Fruit fly (Drosophila melanogaster): ENCODE results near the gene HINT1.

Gene HINT1

DNA sequence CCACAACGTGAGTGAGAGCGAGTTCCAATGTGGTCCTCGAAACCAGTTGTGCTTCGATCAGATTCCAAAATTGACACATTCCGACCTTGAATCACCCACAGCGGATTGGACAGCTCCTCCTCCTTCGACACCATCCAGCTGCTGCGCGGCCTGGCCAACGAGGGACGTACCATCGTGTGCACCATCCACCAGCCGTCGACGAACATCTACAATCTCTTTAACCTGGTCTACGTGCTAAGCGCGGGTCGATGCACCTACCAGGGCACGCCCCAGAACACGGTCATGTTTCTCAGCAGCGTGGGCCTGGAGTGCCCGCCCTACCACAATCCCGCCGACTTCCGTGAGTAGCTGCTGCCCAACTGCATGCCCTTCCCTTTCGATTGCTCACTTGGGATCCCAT is 32.4 kb upstream of the HINT1 start:
- TF ChIP-seq CrebA (GFP tag; optimal IDR thresholded peaks at IDR 0.05; ENCODE audit: borderline replicate concordance), result no peak
- no peak for TF ChIP-seq sv (GFP tag; optimal IDR thresholded peaks at IDR 0.05)
- TF ChIP-seq usp (GFP tag; optimal IDR thresholded peaks at IDR 0.05), result no peak
- no peak for TF ChIP-seq h (GFP tag; optimal IDR thresholded peaks at IDR 0.05)
- TF ChIP-seq sage (GFP tag; optimal IDR thresholded peaks at IDR 0.05), result no peak
- no peak for TF ChIP-seq Dif (GFP tag; optimal IDR thresholded peaks at IDR 0.05; ENCODE audit: partially characterized antibody)
- no peak for TF ChIP-seq dsf (GFP tag; optimal IDR thresholded peaks at IDR 0.05; ENCODE audit: borderline replicate concordance)
- no peak for TF ChIP-seq Abd-B (GFP tag; optimal IDR thresholded peaks at IDR 0.05)
- TF ChIP-seq OdsH (GFP tag; optimal IDR thresholded peaks at IDR 0.05), result no peak
- no peak for TF ChIP-seq tai (GFP tag; optimal IDR thresholded peaks at IDR 0.05)
- no peak for TF ChIP-seq Dfd (GFP tag; optimal IDR thresholded peaks at IDR 0.05)
- no peak for TF ChIP-seq Jra (GFP tag; optimal IDR thresholded peaks at IDR 0.05)
- TF ChIP-seq Sp1 (GFP tag; optimal IDR thresholded peaks at IDR 0.05), result no peak
- no peak for TF ChIP-seq rgr (GFP tag; optimal IDR thresholded peaks at IDR 0.05)
- no peak for TF ChIP-seq N (GFP tag; optimal IDR thresholded peaks at IDR 0.05)
- TF ChIP-seq Rel (GFP tag; optimal IDR thresholded peaks at IDR 0.05), result no peak
- no peak for TF ChIP-seq Rel (tag; optimal IDR thresholded peaks at IDR 0.05)
- no peak for TF ChIP-seq Myc (optimal IDR thresholded peaks at IDR 0.05)
- no peak for TF ChIP-seq CG32264 (GFP tag; optimal IDR thresholded peaks at IDR 0.05)
- TF ChIP-seq jim (GFP tag; optimal IDR thresholded peaks at IDR 0.05), result no peak
- no peak for TF ChIP-seq Mio (GFP tag; optimal IDR thresholded peaks at IDR 0.05)

dm6 chr2L:2739820-2740230 is 30.1 kb upstream of the HINT1 start, which contains the start of gene Hrs:
TSS of gene Hrs (plus strand) at chr2L:2739986.
- TF ChIP-seq Sp1 (GFP tag; optimal IDR thresholded peaks at IDR 0.05), result no peak
- no peak for TF ChIP-seq Rel (GFP tag; optimal IDR thresholded peaks at IDR 0.05)
- TF ChIP-seq Rel (tag; optimal IDR thresholded peaks at IDR 0.05), result peak; percentile 10
- TF ChIP-seq br (GFP tag; optimal IDR thresholded peaks at IDR 0.05), result no peak
- TF ChIP-seq psq (GFP tag; optimal IDR thresholded peaks at IDR 0.05), result peak; percentile 23

- TF ChIP-seq GATAd (GFP tag; optimal IDR thresholded peaks at IDR 0.05), result no peak
- no peak for TF ChIP-seq Abd-B (GFP tag; optimal IDR thresholded peaks at IDR 0.05)
- no peak for TF ChIP-seq Jra (GFP tag; optimal IDR thresholded peaks at IDR 0.05)
- peak; percentile 22 for TF ChIP-seq HLH106 (tag; optimal IDR thresholded peaks at IDR 0.05)
- TF ChIP-seq foxo (GFP tag; optimal IDR thresholded peaks at IDR 0.05), result peak in 1 of 2 experiments; percentile 8
- no peak for TF ChIP-seq usp (GFP tag; optimal IDR thresholded peaks at IDR 0.05)
- no peak for TF ChIP-seq Hr78 (GFP tag; optimal IDR thresholded peaks at IDR 0.05)
- no peak for TF ChIP-seq dmrt93B (GFP tag; optimal IDR thresholded peaks at IDR 0.05)
These were observed 25.1 kb upstream of the HINT1 start, which contains the start of the genes CG9961 and Cwc25 for dm6 chr2L:2744852-2745251. TSS of gene CG9961 (minus strand) at chr2L:2744934. TSS of gene Cwc25 (plus strand) at chr2L:2745098.

DNA sequence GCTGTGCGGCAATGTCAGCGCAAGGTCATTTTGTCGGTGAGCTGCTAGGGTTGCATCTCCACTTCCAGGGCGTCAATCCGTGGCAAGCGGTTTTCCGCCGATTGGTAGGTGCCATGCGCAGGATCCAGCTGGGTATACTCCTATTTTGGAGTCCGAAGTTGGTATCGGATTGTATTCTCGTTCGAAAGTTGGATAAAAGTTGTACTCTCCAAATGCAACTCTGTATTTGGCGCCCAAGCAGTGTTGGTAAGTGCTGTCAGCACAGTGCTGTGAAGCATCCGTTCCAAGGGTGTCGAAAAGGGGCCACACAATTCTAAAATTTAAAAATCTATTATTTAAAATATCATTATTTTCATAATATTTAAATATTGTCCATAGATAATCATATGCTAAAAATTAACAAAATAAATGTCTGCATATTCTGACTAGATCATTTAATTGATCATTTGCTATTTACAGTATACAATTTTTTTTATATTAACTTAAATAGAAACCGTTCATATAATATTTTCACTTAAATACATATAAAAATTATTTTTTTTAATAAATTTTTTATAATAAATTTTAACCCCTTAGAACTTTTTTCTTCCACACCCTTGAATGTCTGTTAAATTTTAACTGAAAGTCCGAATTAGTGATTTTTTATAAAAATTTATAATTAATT is 21.3 kb upstream of the HINT1 start:
- TF ChIP-seq Hr83 (GFP tag; optimal IDR thresholded peaks at IDR 0.05; ENCODE audit: poor library complexity, severe bottlenecking), result peak; percentile 91
- peak; percentile 61 for TF ChIP-seq dsf (GFP tag; optimal IDR thresholded peaks at IDR 0.05; ENCODE audit: borderline replicate concordance)
- no peak for TF ChIP-seq CrebA (GFP tag; optimal IDR thresholded peaks at IDR 0.05; ENCODE audit: borderline replicate concordance)
- no peak for TF ChIP-seq Hnf4 (GFP tag; optimal IDR thresholded peaks at IDR 0.05)
- TF ChIP-seq Vsx2 (GFP tag; optimal IDR thresholded peaks at IDR 0.05; ENCODE audit: partially characterized antibody), result no peak
- peak; percentile 82 for TF ChIP-seq Jra (GFP tag; optimal IDR thresholded peaks at IDR 0.05)
- no peak for TF ChIP-seq pan (optimal IDR thresholded peaks at IDR 0.05)
- peak; percentile 94 for TF ChIP-seq Sp1 (GFP tag; optimal IDR thresholded peaks at IDR 0.05)
- TF ChIP-seq tai (GFP tag; optimal IDR thresholded peaks at IDR 0.05), result no peak
- peak; percentile 78 for TF ChIP-seq sv (GFP tag; optimal IDR thresholded peaks at IDR 0.05)
- peak; percentile 79 for TF ChIP-seq Myc (optimal IDR thresholded peaks at IDR 0.05)
- TF ChIP-seq usp (GFP tag; optimal IDR thresholded peaks at IDR 0.05), result no peak
- TF ChIP-seq N (GFP tag; optimal IDR thresholded peaks at IDR 0.05), result no peak
- TF ChIP-seq Dfd (GFP tag; optimal IDR thresholded peaks at IDR 0.05), result no peak
- TF ChIP-seq h (GFP tag; optimal IDR thresholded peaks at IDR 0.05), result peak; percentile 91
- TF ChIP-seq sage (GFP tag; optimal IDR thresholded peaks at IDR 0.05), result no peak
- TF ChIP-seq GATAd (GFP tag; optimal IDR thresholded peaks at IDR 0.05), result no peak
- no peak for TF ChIP-seq lola (GFP tag; optimal IDR thresholded peaks at IDR 0.05)
- peak in 1 of 2 experiments; percentile 92 for TF ChIP-seq foxo (GFP tag; optimal IDR thresholded peaks at IDR 0.05)
- TF ChIP-seq Dif (GFP tag; optimal IDR thresholded peaks at IDR 0.05; ENCODE audit: partially characterized antibody), result no peak
- TF ChIP-seq woc (GFP tag; optimal IDR thresholded peaks at IDR 0.05), result peak; percentile 92
- peak; percentile 39 for TF ChIP-seq Mio (GFP tag; optimal IDR thresholded peaks at IDR 0.05)
- TF ChIP-seq CG9705 (GFP tag; optimal IDR thresholded peaks at IDR 0.05), result peak; percentile 86
- peak; percentile 93 for TF ChIP-seq HLH106 (tag; optimal IDR thresholded peaks at IDR 0.05)
- no peak for TF ChIP-seq brk (GFP tag; optimal IDR thresholded peaks at IDR 0.05)
- peak; percentile 85 for TF ChIP-seq OdsH (GFP tag; optimal IDR thresholded peaks at IDR 0.05)
- TF ChIP-seq dmrt93B (GFP tag; optimal IDR thresholded peaks at IDR 0.05), result peak; percentile 88
- no peak for TF ChIP-seq Rel (GFP tag; optimal IDR thresholded peaks at IDR 0.05)
- TF ChIP-seq Rel (tag; optimal IDR thresholded peaks at IDR 0.05), result peak; percentile 77
- peak; percentile 85 for TF ChIP-seq br (GFP tag; optimal IDR thresholded peaks at IDR 0.05)
- TF ChIP-seq psq (GFP tag; optimal IDR thresholded peaks at IDR 0.05), result peak; percentile 88
- no peak for TF ChIP-seq Hr78 (GFP tag; optimal IDR thresholded peaks at IDR 0.05)
- TF ChIP-seq fru (GFP tag; optimal IDR thresholded peaks at IDR 0.05), result peak; percentile 86
- TF ChIP-seq jim (GFP tag; optimal IDR thresholded peaks at IDR 0.05), result peak; percentile 46
- no peak for TF ChIP-seq CG32264 (GFP tag; optimal IDR thresholded peaks at IDR 0.05)
- peak; percentile 82 for TF ChIP-seq ey (GFP tag; optimal IDR thresholded peaks at IDR 0.05)
- TF ChIP-seq dl (GFP tag; optimal IDR thresholded peaks at IDR 0.05; ENCODE audit: insufficient read depth in 1 of 2, partially characterized antibody in 2 of 2), result no peak

All from whole organism, wandering third instar larva.